Fruit fly (Drosophila melanogaster) whole organism, embryonic: ENCODE measurements around the gene CG31141.

ENCODE experiments used
- CG10267 ChIP-seq: fragments of 200-800 bp; sonication (Bioruptor generic); optimal IDR thresholded peaks from 2 replicates; lab custom pipeline; 2018; ENCODE audit warnings: missing biosample characterization, mild to moderate bottlenecking, missing genetic modification characterization, moderate library complexity
- CG10462 ChIP-seq: fragments of 200-800 bp; sonication (Bioruptor generic); optimal IDR thresholded peaks from 2 replicates; lab custom pipeline; 2016; ENCODE audit warnings: missing biosample characterization, missing genetic modification characterization
- CG11456 ChIP-seq: fragments of 200-800 bp; sonication (Bioruptor generic); IDR thresholded peaks from 3 replicates; pipeline ENCODE4 v1.3.6; 2022; ENCODE audit warnings: missing biosample characterization, missing genetic modification characterization
- CG11696 ChIP-seq: fragments of 200-800 bp; sonication (Bioruptor generic); IDR thresholded peaks from 2 replicates; pipeline ENCODE4 v1.3.6; 2022; ENCODE audit warnings: missing biosample characterization, missing genetic modification characterization
- CG14441 ChIP-seq: fragments of 200-800 bp; sonication (Bioruptor generic); IDR thresholded peaks from 2 replicates; pipeline ENCODE4 v1.3.6; 2022; ENCODE audit warnings: missing biosample characterization, missing genetic modification characterization
- CG14860 ChIP-seq: fragments of 200-800 bp; sonication (Bioruptor generic); IDR thresholded peaks from 3 replicates; pipeline ENCODE4 v1.3.6; 2022; ENCODE audit warnings: missing biosample characterization, missing genetic modification characterization; ENCODE audit not compliant: partially characterized antibody
- CG15269 ChIP-seq: fragments of 200-800 bp; sonication (Bioruptor generic); optimal IDR thresholded peaks from 2 replicates; lab custom pipeline; 2018; ENCODE audit warnings: missing biosample characterization, mild to moderate bottlenecking, missing genetic modification characterization, moderate library complexity
- CG15514 ChIP-seq: fragments of 200-800 bp; sonication (Bioruptor generic); optimal IDR thresholded peaks from 3 replicates; lab custom pipeline; 2017; ENCODE audit warnings: missing biosample characterization, missing genetic modification characterization, mild to moderate bottlenecking, moderate library complexity, missing genetic modification reagents
- CG15601 ChIP-seq: fragments of 200-800 bp; sonication (Bioruptor generic); optimal IDR thresholded peaks from 3 replicates; lab custom pipeline; 2019; ENCODE audit warnings: missing biosample characterization, mild to moderate bottlenecking, missing genetic modification characterization, moderate library complexity
- CG18619 ChIP-seq: fragments of 200-800 bp; sonication (Bioruptor generic); optimal IDR thresholded peaks from 3 replicates; lab custom pipeline; 2017; ENCODE audit warnings: missing biosample characterization, mild to moderate bottlenecking, missing genetic modification characterization
- CG32772 ChIP-seq: fragments of 200-800 bp; sonication (Bioruptor generic); IDR thresholded peaks from 2 replicates; pipeline ENCODE4 v1.3.6; 2022; ENCODE audit warnings: missing biosample characterization, missing genetic modification characterization
- CG42726 ChIP-seq: fragments of 200-800 bp; sonication (Bioruptor generic); IDR thresholded peaks from 2 replicates; pipeline ENCODE4 v1.3.6; 2022; ENCODE audit warnings: missing biosample characterization, missing genetic modification characterization; ENCODE audit not compliant: partially characterized antibody
- CG4360 ChIP-seq: fragments of 200-800 bp; sonication (Bioruptor generic); IDR thresholded peaks from 2 replicates; pipeline ENCODE4 v1.3.6; 2022; ENCODE audit warnings: missing biosample characterization, missing genetic modification characterization
- CG4707 ChIP-seq: fragments of 200-800 bp; sonication (Bioruptor generic); optimal IDR thresholded peaks from 2 replicates; lab custom pipeline; 2018; ENCODE audit warnings: missing biosample characterization, mild to moderate bottlenecking, missing genetic modification characterization, moderate library complexity
- CG7839 ChIP-seq: fragments of 200-800 bp; sonication (Bioruptor generic); optimal IDR thresholded peaks from 3 replicates; lab custom pipeline; 2018; ENCODE audit warnings: missing biosample characterization, mild to moderate bottlenecking, missing genetic modification characterization, moderate library complexity
- CG7963 ChIP-seq: fragments of 200-800 bp; sonication (Bioruptor generic); IDR thresholded peaks from 3 replicates; pipeline ENCODE4 v1.3.6; 2022; ENCODE audit warnings: missing biosample characterization, missing genetic modification characterization; ENCODE audit not compliant: partially characterized antibody
- CG7987 ChIP-seq: fragments of 200-800 bp; sonication (Bioruptor generic); optimal IDR thresholded peaks from 2 replicates; lab custom pipeline; 2018; ENCODE audit warnings: missing biosample characterization, mild to moderate bottlenecking, missing genetic modification characterization, moderate library complexity
- CG9437 ChIP-seq: fragments of 200-800 bp; sonication (Bioruptor generic); optimal IDR thresholded peaks from 2 replicates; lab custom pipeline; 2018; ENCODE audit warnings: missing biosample characterization, mild to moderate bottlenecking, missing genetic modification characterization
- CTCF ChIP-seq: fragments of 200-800 bp; sonication (Bioruptor generic); optimal IDR thresholded peaks from 2 replicates; lab custom pipeline; 2017; ENCODE audit warnings: missing biosample characterization, mild to moderate bottlenecking, missing genetic modification characterization, moderate library complexity
- Chrac-16 ChIP-seq: fragments of 200-800 bp; sonication (Bioruptor generic); optimal IDR thresholded peaks from 3 replicates; lab custom pipeline; 2016; ENCODE audit warnings: missing biosample characterization, missing genetic modification characterization
- Dip3 ChIP-seq: fragments of 200-800 bp; sonication (Bioruptor generic); optimal IDR thresholded peaks from 3 replicates; lab custom pipeline; 2016; ENCODE audit warnings: missing biosample characterization, missing genetic modification characterization
- Eip74EF ChIP-seq, 2 experiments: fragments of 200-800 bp in 1 of 2; fragments of >200 bp in 1 of 2; sonication (Bioruptor generic) in 1 of 2; optimal IDR thresholded peaks; 2 replicates each; lab custom pipeline; 2017 to 2019; ENCODE audit warnings: missing biosample characterization in 2 of 2, missing genetic modification characterization in 2 of 2, mild to moderate bottlenecking in 1 of 2, moderate library complexity in 1 of 2
- Ets97D ChIP-seq: fragments of 200-800 bp; sonication (Bioruptor generic); optimal IDR thresholded peaks from 3 replicates; lab custom pipeline; 2016; ENCODE audit warnings: missing biosample characterization, missing genetic modification characterization
- Hmr ChIP-seq: fragments of 200-800 bp; sonication (Bioruptor generic); optimal IDR thresholded peaks from 3 replicates; lab custom pipeline; 2017; ENCODE audit warnings: mild to moderate bottlenecking, missing biosample characterization, missing genetic modification reagents, missing genetic modification characterization
- MBD-R2 ChIP-seq: fragments of 200-800 bp; sonication (Bioruptor generic); IDR thresholded peaks from 2 replicates; pipeline ENCODE4 v1.3.6; 2022; ENCODE audit warnings: missing biosample characterization, missing genetic modification characterization
- MESR4 ChIP-seq: fragments of 200-800 bp; sonication (Bioruptor generic); optimal IDR thresholded peaks from 2 replicates; lab custom pipeline; 2018; ENCODE audit warnings: missing biosample characterization, mild to moderate bottlenecking, missing genetic modification characterization, moderate library complexity
- NC2β ChIP-seq: fragments of 200-800 bp; sonication (Bioruptor generic); optimal IDR thresholded peaks from 2 replicates; lab custom pipeline; 2016; ENCODE audit warnings: missing biosample characterization, missing genetic modification characterization
- Pdp1 ChIP-seq, 2 experiments: fragments of 200-800 bp; sonication (Bioruptor generic); optimal IDR thresholded peaks; 3 replicates each; lab custom pipeline; 2016; ENCODE audit warnings: missing biosample characterization in 2 of 2, missing genetic modification characterization in 2 of 2, mild to moderate bottlenecking in 1 of 2, moderate library complexity in 1 of 2
- Rfx ChIP-seq: fragments of 200-800 bp; sonication (Bioruptor generic); IDR thresholded peaks from 2 replicates; pipeline ENCODE4 v1.3.6; 2022; ENCODE audit warnings: missing biosample characterization, missing genetic modification characterization
- Ssrp ChIP-seq: fragments of 200-800 bp; sonication (Bioruptor generic); optimal IDR thresholded peaks from 2 replicates; lab custom pipeline; 2018; ENCODE audit warnings: missing biosample characterization, mild to moderate bottlenecking, missing genetic modification characterization, moderate library complexity
- YL-1 ChIP-seq: fragments of 200-800 bp; sonication (Bioruptor generic); optimal IDR thresholded peaks from 3 replicates; lab custom pipeline; 2017; ENCODE audit warnings: missing biosample characterization, mild to moderate bottlenecking, missing genetic modification characterization
- ac ChIP-seq: fragments of 200-800 bp; sonication (Bioruptor generic); optimal IDR thresholded peaks from 3 replicates; lab custom pipeline; 2017; ENCODE audit warnings: missing biosample characterization, mild to moderate bottlenecking, missing genetic modification characterization
- ato ChIP-seq: fragments of 200-800 bp; sonication (Bioruptor generic); IDR thresholded peaks from 2 replicates; pipeline ENCODE4 v1.3.6; 2022; ENCODE audit warnings: missing biosample characterization, missing genetic modification characterization; ENCODE audit not compliant: partially characterized antibody
- cwo ChIP-seq: fragments of 200-800 bp; sonication (Bioruptor generic); optimal IDR thresholded peaks from 3 replicates; lab custom pipeline; 2017; ENCODE audit warnings: missing biosample characterization, missing genetic modification characterization, mild to moderate bottlenecking, moderate library complexity, missing genetic modification reagents
- da ChIP-seq: fragments of 200-800 bp; sonication (Bioruptor generic); optimal IDR thresholded peaks from 2 replicates; lab custom pipeline; 2016; ENCODE audit warnings: missing biosample characterization, missing genetic modification characterization
- dimm ChIP-seq: fragments of 200-800 bp; sonication (Bioruptor generic); IDR thresholded peaks from 2 replicates; pipeline ENCODE4 v1.3.6; 2022; ENCODE audit warnings: missing biosample characterization, missing genetic modification characterization
- hbn ChIP-seq: fragments of 200-800 bp; sonication (Bioruptor generic); IDR thresholded peaks from 2 replicates; pipeline ENCODE4 v1.3.6; 2022; ENCODE audit warnings: missing biosample characterization, missing genetic modification characterization; ENCODE audit not compliant: partially characterized antibody
- kah ChIP-seq: fragments of 200-800 bp; sonication (Bioruptor generic); optimal IDR thresholded peaks from 2 replicates; lab custom pipeline; 2018; ENCODE audit warnings: missing biosample characterization, mild to moderate bottlenecking, missing genetic modification characterization
- knrl ChIP-seq: fragments of 200-800 bp; sonication (Bioruptor generic); IDR thresholded peaks from 3 replicates; pipeline ENCODE4 v1.3.6; 2022; ENCODE audit warnings: missing biosample characterization, missing genetic modification characterization; ENCODE audit not compliant: partially characterized antibody
- mam ChIP-seq: fragments of 200-800 bp; sonication (Bioruptor generic); optimal IDR thresholded peaks from 3 replicates; lab custom pipeline; 2016; ENCODE audit warnings: missing biosample characterization, missing genetic modification characterization
- mirr ChIP-seq: fragments of 200-800 bp; sonication (Bioruptor generic); optimal IDR thresholded peaks from 3 replicates; lab custom pipeline; 2018; ENCODE audit warnings: missing biosample characterization, mild to moderate bottlenecking, missing genetic modification characterization
- pzg ChIP-seq: fragments of 200-800 bp; sonication (Bioruptor generic); optimal IDR thresholded peaks from 3 replicates; lab custom pipeline; 2018; ENCODE audit warnings: missing biosample characterization, mild to moderate bottlenecking, missing genetic modification characterization, moderate library complexity
- row ChIP-seq: fragments of 200-800 bp; sonication (Bioruptor generic); IDR thresholded peaks from 3 replicates; pipeline ENCODE4 v1.3.6; 2022; ENCODE audit warnings: missing biosample characterization, missing genetic modification characterization
- sens ChIP-seq: fragments of 200-800 bp; sonication (Bioruptor generic); peaks from one replicate; lab custom pipeline; 2016; ENCODE audit warnings: missing biosample characterization, missing genetic modification characterization
- so ChIP-seq: fragments of 200-800 bp; sonication (Bioruptor generic); IDR thresholded peaks from 3 replicates; pipeline ENCODE4 v1.3.6; 2022; ENCODE audit warnings: missing biosample characterization, missing genetic modification characterization
- vnd ChIP-seq: fragments of 200-800 bp; sonication (Bioruptor generic); IDR thresholded peaks from 3 replicates; pipeline ENCODE4 v1.3.6; 2022; ENCODE audit warnings: missing biosample characterization, missing genetic modification characterization; ENCODE audit not compliant: partially characterized antibody
- wdn ChIP-seq: fragments of 200-800 bp; sonication (Bioruptor generic); IDR thresholded peaks from 2 replicates; pipeline ENCODE4 v1.3.6; 2022; ENCODE audit warnings: missing biosample characterization, missing genetic modification characterization
- wek ChIP-seq: fragments of 200-800 bp; sonication (Bioruptor generic); optimal IDR thresholded peaks from 3 replicates; lab custom pipeline; 2018; ENCODE audit warnings: missing biosample characterization, mild to moderate bottlenecking, missing genetic modification characterization, moderate library complexity

CG31141 gene

dm6 chr3R:23922502-23923350 is at the start of gene CG31141, which contains the start of gene sba (continued):
- TF ChIP-seq CG11456 (peak; percentile 47; the same call in 1 of the 3 replicates), dimm (GFP tag; lab: Robert Waterston, UW) (no peak), Dip3 (GFP tag; lab: Kevin White, UChicago) (peak; percentile 9), Chrac-16 (no peak), hbn (peak; percentile 86), CG4707 (GFP tag; lab: Kevin White, UChicago) (peak; percentile 29), da (no peak), vnd (GFP tag; lab: Robert Waterston, UW) (peak; percentile 80), CG15269 (tag; lab: Kevin White, UChicago) (peak; percentile 29), Ets97D (GFP tag; lab: Kevin White, UChicago) (peak; percentile 84), pzg (GFP tag; lab: Kevin White, UChicago) (peak; percentile 98), CG10462 (GFP tag; lab: Kevin White, UChicago) (peak; percentile 70), CG15514 (GFP tag; lab: Kevin White, UChicago) (peak; percentile 71), MESR4 (GFP tag; lab: Kevin White, UChicago) (peak; percentile 71), CG7987 (GFP tag; lab: Kevin White, UChicago) (peak; percentile 19), Ssrp (tag; lab: Kevin White, UChicago) (no peak), mirr (GFP tag; lab: Kevin White, UChicago) (peak; percentile 42), wek (GFP tag; lab: Kevin White, UChicago) (peak; percentile 44), Pdp1 (GFP tag; optimal IDR thresholded peaks at IDR 0.05; lab: Kevin White, UChicago) (peak in 1 of 2 experiments; percentile 83), Eip74EF (GFP tag; optimal IDR thresholded peaks at IDR 0.05; lab: Kevin White, UChicago) (peak in 1 of 2 experiments; percentile 27), CG14860 (GFP tag; lab: Robert Waterston, UW) (peak; percentile 81), CG18619 (peak; percentile 21), MBD-R2 (GFP tag; lab: Robert Waterston, UW) (peak; percentile 57), CG15601 (peak; percentile 56), CG7839 (tag; lab: Kevin White, UChicago) (peak; percentile 3), CG42726 (peak; percentile 85), cwo (GFP tag; lab: Kevin White, UChicago) (no peak), CG9437 (peak; percentile 13), NC2β (GFP tag; lab: Kevin White, UChicago) (peak; percentile 9), ato (GFP tag; lab: Robert Waterston, UW) (peak; percentile 84), row (GFP tag; lab: Robert Waterston, UW) (peak; percentile 43), CG14441 (no peak), sens (GFP tag; lab: Kevin White, UChicago) (peak; percentile 81), YL-1 (GFP tag; lab: Kevin White, UChicago) (peak; percentile 74), knrl (peak; percentile 87), CG32772 (GFP tag; lab: Robert Waterston, UW) (peak; percentile 44), ac (GFP tag; lab: Kevin White, UChicago) (no peak), CG11696 (GFP tag; lab: Robert Waterston, UW) (no peak), CG7963 (GFP tag; lab: Robert Waterston, UW) (peak; percentile 81), wdn (GFP tag; lab: Robert Waterston, UW) (0 out of 2 replicates have a peak, but pooled peaks have one; percentile 24), CG4360 (GFP tag; lab: Robert Waterston, UW) (peak; percentile 96), mam (GFP tag; lab: Kevin White, UChicago) (peak; percentile 9), kah (GFP tag; lab: Kevin White, UChicago) (peak; percentile 42), Rfx (GFP tag; lab: Robert Waterston, UW) (peak; percentile 40; the same call in 1 of the 2 replicates), CTCF (GFP tag; lab: Kevin White, UChicago) (peak; percentile 37), CG10267 (tag; lab: Kevin White, UChicago) (peak; percentile 15), so (no peak), Hmr (peak; percentile 29)
